Worm (Caenorhabditis elegans): ENCODE results near the gene T05A7.13.

The T05A7.13 gene

ce11 chrII:4621650-4622049 lies 39.5 kb downstream of the T05A7.13 start, which contains the start of gene clec-139:
clec-139 (minus strand) TSS chrII:4621750.
- no peak for TF ChIP-seq ztf-1 (GFP tag; conservative IDR thresholded peaks at IDR 0.05)
- TF ChIP-seq snpc-4 (tag; optimal IDR thresholded peaks at IDR 0.05), result no peak
- TF ChIP-seq sma-3 (GFP tag; optimal IDR thresholded peaks at IDR 0.05), result no peak
- TF ChIP-seq lin-11 (tag; optimal IDR thresholded peaks at IDR 0.05), result no peak
- TF ChIP-seq fos-1 (tag; optimal IDR thresholded peaks at IDR 0.05), result no peak
- no peak for TF ChIP-seq nhr-23 (tag; optimal IDR thresholded peaks at IDR 0.05)
- no peak for TF ChIP-seq Y55F3AM.14 (GFP tag; optimal IDR thresholded peaks at IDR 0.05)
- TF ChIP-seq sem-4 (tag; optimal IDR thresholded peaks at IDR 0.05), result no peak

- TF ChIP-seq nhr-25 (tag; optimal IDR thresholded peaks at IDR 0.05), result no peak
- TF ChIP-seq ztf-1 (GFP tag; conservative IDR thresholded peaks at IDR 0.05), result no peak
- TF ChIP-seq blmp-1 (tag; optimal IDR thresholded peaks at IDR 0.05; ENCODE audit: insufficient read depth), result no peak
- no peak for TF ChIP-seq C34F6.9 (tag; optimal IDR thresholded peaks at IDR 0.05)
- TF ChIP-seq unc-62 (GFP tag; optimal IDR thresholded peaks at IDR 0.05), result no peak
- TF ChIP-seq ama-1 (optimal IDR thresholded peaks at IDR 0.05), result no peak
- TF ChIP-seq gmeb-1 (tag; optimal IDR thresholded peaks at IDR 0.05), result no peak
- no peak for TF ChIP-seq sem-4 (tag; optimal IDR thresholded peaks at IDR 0.05)
- TF ChIP-seq Y55F3AM.14 (GFP tag; optimal IDR thresholded peaks at IDR 0.05), result no peak
- no peak for TF ChIP-seq ZK546.5 (tag; optimal IDR thresholded peaks at IDR 0.05)
- no peak for TF ChIP-seq ztf-11 (tag; optimal IDR thresholded peaks at IDR 0.05)
- no peak for TF ChIP-seq nhr-21 (tag; optimal IDR thresholded peaks at IDR 0.05)
- TF ChIP-seq nhr-129 (tag; optimal IDR thresholded peaks at IDR 0.05), result no peak
- TF ChIP-seq egl-27 (tag; optimal IDR thresholded peaks at IDR 0.05), result no peak
- TF ChIP-seq ceh-82 (tag; optimal IDR thresholded peaks at IDR 0.05), result no peak
- no peak for TF ChIP-seq nhr-77 (tag; optimal IDR thresholded peaks at IDR 0.05)
- TF ChIP-seq peb-1 (tag; optimal IDR thresholded peaks at IDR 0.05), result no peak
- no peak for TF ChIP-seq mbf-1 (tag; optimal IDR thresholded peaks at IDR 0.05)
- no peak for TF ChIP-seq elt-1 (tag; optimal IDR thresholded peaks at IDR 0.05)
These were observed 41.5 kb downstream of the T05A7.13 start, which contains the start of gene clec-138 for ce11 chrII:4619700-4620099. clec-138 (minus strand) TSS chrII:4619800.

- TF ChIP-seq unc-39 (tag; optimal IDR thresholded peaks at IDR 0.05), result no peak
- no peak for TF ChIP-seq mbf-1 (tag; optimal IDR thresholded peaks at IDR 0.05)
- no peak for TF ChIP-seq ceh-16 (tag; optimal IDR thresholded peaks at IDR 0.05)
- no peak for TF ChIP-seq mab-5 (tag; optimal IDR thresholded peaks at IDR 0.05)
- TF ChIP-seq nhr-77 (tag; optimal IDR thresholded peaks at IDR 0.05), result no peak
- TF ChIP-seq nhr-11 (tag; optimal IDR thresholded peaks at IDR 0.05), result no peak
- TF ChIP-seq ztf-1 (GFP tag; conservative IDR thresholded peaks at IDR 0.05), result no peak
- no peak for TF ChIP-seq egl-27 (tag; optimal IDR thresholded peaks at IDR 0.05)
These were observed 43.2 kb downstream of the T05A7.13 start, which contains the start of gene clec-137 for ce11 chrII:4617990-4618389. clec-137 (minus strand) TSS chrII:4618090.

- TF ChIP-seq ZK546.5 (tag; optimal IDR thresholded peaks at IDR 0.05) (no peak), unc-55 (GFP tag; optimal IDR thresholded peaks at IDR 0.05) (no peak), sma-3 (GFP tag; optimal IDR thresholded peaks at IDR 0.05) (no peak), nhr-12 (tag; optimal IDR thresholded peaks at IDR 0.05) (no peak), nhr-129 (tag; optimal IDR thresholded peaks at IDR 0.05) (no peak), mdl-1 (tag; optimal IDR thresholded peaks at IDR 0.05) (no peak), lin-39 (tag; optimal IDR thresholded peaks at IDR 0.05) (no peak), egl-27 (tag; optimal IDR thresholded peaks at IDR 0.05) (no peak), F13H6.1 (tag; optimal IDR thresholded peaks at IDR 0.05) (no peak), mab-5 (tag; optimal IDR thresholded peaks at IDR 0.05) (no peak), R02D3.7 (tag; optimal IDR thresholded peaks at IDR 0.05) (no peak), C34F6.9 (tag; optimal IDR thresholded peaks at IDR 0.05) (no peak), alr-1 (tag; optimal IDR thresholded peaks at IDR 0.05) (no peak), nhr-23 (tag; optimal IDR thresholded peaks at IDR 0.05) (no peak), mbf-1 (tag; optimal IDR thresholded peaks at IDR 0.05) (no peak), snpc-4 (tag; optimal IDR thresholded peaks at IDR 0.05) (no peak)
These were observed 44.7 kb downstream of the T05A7.13 start, which contains the start of gene clec-136 for ce11 chrII:4616443-4616842. clec-136 (minus strand) TSS chrII:4616543.

- no peak for TF ChIP-seq sma-3 (GFP tag; optimal IDR thresholded peaks at IDR 0.05)
- TF ChIP-seq zag-1 (tag; optimal IDR thresholded peaks at IDR 0.05), result no peak
- no peak for TF ChIP-seq gmeb-1 (tag; optimal IDR thresholded peaks at IDR 0.05)
- no peak for TF ChIP-seq ZK546.5 (tag; optimal IDR thresholded peaks at IDR 0.05)
- TF ChIP-seq nhr-6 (tag; optimal IDR thresholded peaks at IDR 0.05), result no peak
- no peak for TF ChIP-seq sma-9 (GFP tag; optimal IDR thresholded peaks at IDR 0.05)
- no peak for TF ChIP-seq sma-9 (tag; optimal IDR thresholded peaks at IDR 0.05)
- TF ChIP-seq fos-1 (tag; optimal IDR thresholded peaks at IDR 0.05), result no peak
These were observed 48.5 kb downstream of the T05A7.13 start, which contains the start of gene pqn-35 for ce11 chrII:4612694-4613093. pqn-35 (plus strand) TSS chrII:4612994.

Data from whole organism, L2 larva.